Worm (Caenorhabditis elegans) whole organism, early embryonic: ENCODE measurements around the gene ZK792.5.

Experiments
- ama-1 ChIP-seq: fragments of 150-350 bp; optimal IDR thresholded peaks from 2 replicates; lab custom pipeline; 2014
- flt-1 ChIP-seq: fragments of 200-800 bp; sonication (Bioruptor generic); IDR thresholded peaks from 2 replicates; pipeline ENCODE4 v1.3.6; 2022; ENCODE audit warnings: missing genetic modification characterization, missing compliant biosample characterization

ce11 chrIV:11646908-11647307, 41.0 kb downstream of the ZK792.5 start:
- no peak for TF ChIP-seq ama-1
- no peak for TF ChIP-seq flt-1 (GFP tag; lab: Robert Waterston, UW)
